Fruit fly (Drosophila melanogaster) whole organism, embryonic: ENCODE results near the gene EMC5.

Experiments
- CG10654 ChIP-seq: fragments of 200-800 bp; sonication (Bioruptor generic); optimal IDR thresholded peaks from 2 replicates; lab custom pipeline; 2016; ENCODE audit warnings: missing biosample characterization, missing genetic modification characterization
- CG13123 ChIP-seq: fragments of 200-800 bp; sonication (Bioruptor generic); optimal IDR thresholded peaks from 2 replicates; lab custom pipeline; 2016; ENCODE audit warnings: missing biosample characterization, missing genetic modification characterization
- CG13894 ChIP-seq: fragments of 200-800 bp; sonication (Bioruptor generic); optimal IDR thresholded peaks from 3 replicates; lab custom pipeline; 2018; ENCODE audit warnings: missing biosample characterization, mild to moderate bottlenecking, missing genetic modification characterization, moderate library complexity
- CG14710 ChIP-seq: fragments of 200-800 bp; sonication (Bioruptor generic); optimal IDR thresholded peaks from 3 replicates; lab custom pipeline; 2019; ENCODE audit warnings: missing biosample characterization, mild to moderate bottlenecking, missing genetic modification characterization, moderate library complexity
- CG1529 ChIP-seq: fragments of 200-800 bp; sonication (Bioruptor generic); optimal IDR thresholded peaks from 3 replicates; lab custom pipeline; 2018; ENCODE audit warnings: missing biosample characterization, missing genetic modification characterization
- CG15479 ChIP-seq: fragments of 200-800 bp; sonication (Bioruptor generic); optimal IDR thresholded peaks from 3 replicates; lab custom pipeline; 2019; ENCODE audit warnings: missing biosample characterization, mild to moderate bottlenecking, missing genetic modification characterization, moderate library complexity
- CG15696 ChIP-seq: fragments of 200-800 bp; sonication (Bioruptor generic); optimal IDR thresholded peaks from 2 replicates; lab custom pipeline; 2019; ENCODE audit warnings: missing biosample characterization, mild to moderate bottlenecking, missing genetic modification characterization, moderate library complexity
- CG16815 ChIP-seq: fragments of 200-800 bp; sonication (Bioruptor generic); optimal IDR thresholded peaks from 3 replicates; lab custom pipeline; 2017; ENCODE audit warnings: missing biosample characterization, mild to moderate bottlenecking, missing genetic modification characterization
- CG17328 ChIP-seq: fragments of 200-800 bp; sonication (Bioruptor generic); IDR thresholded peaks from 2 replicates; pipeline ENCODE4 v1.3.6; 2022; ENCODE audit warnings: missing biosample characterization, missing genetic modification characterization
- CG17359 ChIP-seq: fragments of 200-800 bp; sonication (Bioruptor generic); optimal IDR thresholded peaks from 3 replicates; lab custom pipeline; 2018; ENCODE audit warnings: missing biosample characterization, mild to moderate bottlenecking, missing genetic modification characterization, moderate library complexity
- CG17829 ChIP-seq: fragments of 200-800 bp; optimal IDR thresholded peaks from 2 replicates; lab custom pipeline; 2019; ENCODE audit warnings: missing biosample characterization, mild to moderate bottlenecking, missing genetic modification characterization, moderate library complexity
- CG18764 ChIP-seq: fragments of 200-800 bp; sonication (Bioruptor generic); optimal IDR thresholded peaks from 3 replicates; lab custom pipeline; 2016; ENCODE audit warnings: missing biosample characterization, missing genetic modification characterization
- CG2116 ChIP-seq: fragments of 200-800 bp; sonication (Bioruptor generic); optimal IDR thresholded peaks from 3 replicates; lab custom pipeline; 2018; ENCODE audit warnings: missing biosample characterization, mild to moderate bottlenecking, missing genetic modification characterization
- CG32532 ChIP-seq: fragments of 200-800 bp; sonication (Bioruptor generic); IDR thresholded peaks from 2 replicates; pipeline ENCODE4 v1.3.6; 2022; ENCODE audit warnings: missing biosample characterization, missing genetic modification characterization
- CG6254 ChIP-seq: fragments of 200-800 bp; sonication (Bioruptor generic); optimal IDR thresholded peaks from 3 replicates; lab custom pipeline; 2017; ENCODE audit warnings: mild to moderate bottlenecking, missing biosample characterization, missing genetic modification reagents, missing genetic modification characterization
- CG6854 ChIP-seq: fragments of 200-800 bp; sonication (Bioruptor generic); optimal IDR thresholded peaks from 3 replicates; lab custom pipeline; 2017; ENCODE audit warnings: missing biosample characterization, mild to moderate bottlenecking, missing genetic modification characterization
- CG7786 ChIP-seq: fragments of 200-800 bp; sonication (Bioruptor generic); optimal IDR thresholded peaks from 2 replicates; lab custom pipeline; 2016; ENCODE audit warnings: missing biosample characterization, missing genetic modification characterization
- CG8765 ChIP-seq: fragments of 200-800 bp; sonication (Bioruptor generic); IDR thresholded peaks from 2 replicates; pipeline ENCODE4 v1.3.6; 2022; ENCODE audit warnings: missing biosample characterization, missing genetic modification characterization
- CG9727 ChIP-seq: fragments of 200-800 bp; sonication (Bioruptor generic); optimal IDR thresholded peaks from 3 replicates; lab custom pipeline; 2017; ENCODE audit warnings: missing biosample characterization, mild to moderate bottlenecking, missing genetic modification characterization
- D19B ChIP-seq: fragments of 200-800 bp; sonication (Bioruptor generic); optimal IDR thresholded peaks from 2 replicates; lab custom pipeline; 2017; ENCODE audit warnings: missing biosample characterization, mild to moderate bottlenecking, missing genetic modification characterization
- Deaf1 ChIP-seq: fragments of 200-800 bp; optimal IDR thresholded peaks from 3 replicates; lab custom pipeline; 2019; ENCODE audit warnings: missing biosample characterization, mild to moderate bottlenecking, missing genetic modification characterization, moderate library complexity
- Eip74EF ChIP-seq, 2 experiments: fragments of 200-800 bp in 1 of 2; fragments of >200 bp in 1 of 2; sonication (Bioruptor generic) in 1 of 2; optimal IDR thresholded peaks; 2 replicates each; lab custom pipeline; 2017 to 2019; ENCODE audit warnings: missing biosample characterization in 2 of 2, missing genetic modification characterization in 2 of 2, mild to moderate bottlenecking in 1 of 2, moderate library complexity in 1 of 2
- HLH54F ChIP-seq: fragments of 200-800 bp; sonication (Bioruptor generic); optimal IDR thresholded peaks from 3 replicates; lab custom pipeline; 2016; ENCODE audit warnings: missing biosample characterization, missing genetic modification characterization
- Hmr ChIP-seq: fragments of 200-800 bp; sonication (Bioruptor generic); optimal IDR thresholded peaks from 3 replicates; lab custom pipeline; 2017; ENCODE audit warnings: mild to moderate bottlenecking, missing biosample characterization, missing genetic modification reagents, missing genetic modification characterization
- MTF-1 ChIP-seq: fragments of 200-800 bp; sonication (Bioruptor generic); optimal IDR thresholded peaks from 2 replicates; lab custom pipeline; 2018; ENCODE audit warnings: missing biosample characterization, mild to moderate bottlenecking, missing genetic modification characterization, borderline replicate concordance
- Myb ChIP-seq: fragments of 200-800 bp; sonication (Bioruptor generic); optimal IDR thresholded peaks from 2 replicates; lab custom pipeline; 2016; ENCODE audit warnings: missing biosample characterization, missing genetic modification characterization
- NK7.1 ChIP-seq: fragments of 200-800 bp; sonication (Bioruptor generic); optimal IDR thresholded peaks from 3 replicates; lab custom pipeline; 2016; ENCODE audit warnings: missing biosample characterization, missing genetic modification characterization
- Nf-YA ChIP-seq: fragments of 200-800 bp; sonication (Bioruptor generic); IDR thresholded peaks from 2 replicates; pipeline ENCODE4 v1.3.6; 2022; ENCODE audit warnings: missing biosample characterization, missing genetic modification characterization
- Ptx1 ChIP-seq: fragments of 200-800 bp; sonication (Bioruptor generic); IDR thresholded peaks from 2 replicates; pipeline ENCODE4 v1.3.6; 2022; ENCODE audit warnings: missing biosample characterization, missing genetic modification characterization
- Side ChIP-seq: fragments of 200-800 bp; sonication (Bioruptor generic); optimal IDR thresholded peaks from 2 replicates; lab custom pipeline; 2016; ENCODE audit warnings: missing biosample characterization, missing genetic modification characterization
- Sox100B ChIP-seq: fragments of 200-800 bp; sonication (Bioruptor generic); optimal IDR thresholded peaks from 3 replicates; lab custom pipeline; 2018; ENCODE audit warnings: missing biosample characterization, mild to moderate bottlenecking, missing genetic modification characterization
- Xbp1 ChIP-seq: fragments of 200-800 bp; sonication (Bioruptor generic); optimal IDR thresholded peaks from 3 replicates; lab custom pipeline; 2016; ENCODE audit warnings: missing biosample characterization, mild to moderate bottlenecking, missing genetic modification characterization
- abd-A ChIP-seq: fragments of 200-800 bp; sonication (Bioruptor generic); optimal IDR thresholded peaks from 3 replicates; lab custom pipeline; 2019; ENCODE audit warnings: missing biosample characterization, mild to moderate bottlenecking, missing genetic modification characterization, moderate library complexity
- corto ChIP-seq: fragments of 200-800 bp; sonication (Bioruptor generic); optimal IDR thresholded peaks from 2 replicates; lab custom pipeline; 2016; ENCODE audit warnings: missing biosample characterization, mild to moderate bottlenecking, missing genetic modification characterization, moderate library complexity
- dpn ChIP-seq, 2 experiments: fragments of 200-800 bp; sonication (Bioruptor generic); optimal IDR thresholded peaks; 3 replicates each; lab custom pipeline; 2016; ENCODE audit warnings: missing biosample characterization in 2 of 2, missing genetic modification characterization in 2 of 2
- dysf ChIP-seq: fragments of 200-800 bp; sonication (Bioruptor generic); IDR thresholded peaks from 3 replicates; pipeline ENCODE4 v1.3.6; 2022; ENCODE audit warnings: missing biosample characterization, missing genetic modification characterization
- en ChIP-seq: fragments of 200-800 bp; sonication (Bioruptor generic); optimal IDR thresholded peaks from 2 replicates; lab custom pipeline; 2016; ENCODE audit warnings: missing biosample characterization, missing genetic modification characterization
- esg ChIP-seq: fragments of 200-800 bp; sonication (Bioruptor generic); conservative IDR thresholded peaks from 2 replicates; pipeline ENCODE4 v1.3.6; 2022; ENCODE audit warnings: missing biosample characterization, missing genetic modification characterization
- ewg ChIP-seq: fragments of 200-800 bp; sonication (Bioruptor generic); optimal IDR thresholded peaks from 3 replicates; lab custom pipeline; 2017; ENCODE audit warnings: mild to moderate bottlenecking, missing biosample characterization, missing genetic modification reagents, missing genetic modification characterization
- nom ChIP-seq: fragments of 200-800 bp; sonication (Bioruptor generic); optimal IDR thresholded peaks from 2 replicates; lab custom pipeline; 2017; ENCODE audit warnings: missing biosample characterization, missing genetic modification characterization, mild to moderate bottlenecking, moderate library complexity, missing genetic modification reagents
- onecut ChIP-seq: fragments of 200-800 bp; sonication (Bioruptor generic); IDR thresholded peaks from 2 replicates; pipeline ENCODE4 v1.3.6; 2022; ENCODE audit warnings: missing biosample characterization, missing genetic modification characterization
- peb ChIP-seq: fragments of 200-800 bp; sonication (Bioruptor generic); IDR thresholded peaks from 2 replicates; pipeline ENCODE4 v1.3.6; 2022; ENCODE audit warnings: missing biosample characterization, missing genetic modification characterization
- pros ChIP-seq: fragments of 200-800 bp; sonication (Bioruptor generic); optimal IDR thresholded peaks from 3 replicates; lab custom pipeline; 2019; ENCODE audit warnings: missing biosample characterization, mild to moderate bottlenecking, missing genetic modification characterization, moderate library complexity
- row ChIP-seq: fragments of 200-800 bp; sonication (Bioruptor generic); IDR thresholded peaks from 3 replicates; pipeline ENCODE4 v1.3.6; 2022; ENCODE audit warnings: missing biosample characterization, missing genetic modification characterization
- sim ChIP-seq: fragments of 200-800 bp; sonication (Bioruptor generic); IDR thresholded peaks from 2 replicates; pipeline ENCODE4 v1.3.6; 2022; ENCODE audit warnings: missing biosample characterization, missing genetic modification characterization
- tio ChIP-seq: fragments of 200-800 bp; sonication (Bioruptor generic); optimal IDR thresholded peaks from 2 replicates; lab custom pipeline; 2017; ENCODE audit warnings: missing biosample characterization, missing genetic modification characterization, inconsistent platforms
- toy ChIP-seq: fragments of 200-800 bp; sonication (Bioruptor generic); IDR thresholded peaks from 2 replicates; pipeline ENCODE4 v1.3.6; 2022; ENCODE audit warnings: missing biosample characterization, missing genetic modification characterization
- trh ChIP-seq: fragments of 200-800 bp; sonication (Bioruptor generic); optimal IDR thresholded peaks from 2 replicates; lab custom pipeline; 2016; ENCODE audit warnings: missing biosample characterization, missing genetic modification characterization
- unpg ChIP-seq: fragments of 200-800 bp; sonication (Bioruptor generic); optimal IDR thresholded peaks from 3 replicates; lab custom pipeline; 2018; ENCODE audit warnings: missing biosample characterization, mild to moderate bottlenecking, missing genetic modification characterization, moderate library complexity
- yki ChIP-seq: fragments of >200 bp; optimal IDR thresholded peaks from 3 replicates; lab custom pipeline; 2018

EMC5 gene

dm6 chr2L:18981947-18982579, 5.4 kb upstream of the EMC5 start (continued):
- TF ChIP-seq Eip74EF (GFP tag; optimal IDR thresholded peaks at IDR 0.05; lab: Kevin White, UChicago): peak; percentile 10 to 60
- no peak for TF ChIP-seq trh (GFP tag; lab: Kevin White, UChicago)
- no peak for TF ChIP-seq CG7786 (GFP tag; lab: Kevin White, UChicago)
- no peak for TF ChIP-seq dysf
- TF ChIP-seq CG18764 (GFP tag; lab: Kevin White, UChicago): no peak
- TF ChIP-seq Sox100B (GFP tag; lab: Kevin White, UChicago): peak; percentile 45
- TF ChIP-seq CG6854: no peak
- 0 out of 2 replicates have a peak, but pooled peaks have one; percentile 8 for TF ChIP-seq Ptx1 (GFP tag; lab: Robert Waterston, UW)
- peak; percentile 10 for TF ChIP-seq CG17829 (tag; lab: Kevin White, UChicago)
- TF ChIP-seq CG8765: no peak
- peak; percentile 45 for TF ChIP-seq CG17328
- no peak for TF ChIP-seq CG13123 (GFP tag; lab: Kevin White, UChicago)
- TF ChIP-seq sim: 0 out of 2 replicates have a peak, but pooled peaks have one; percentile 40
- peak; percentile 64 for TF ChIP-seq CG17359 (tag; lab: Kevin White, UChicago)
- no peak for TF ChIP-seq NK7.1 (GFP tag; lab: Kevin White, UChicago)
- no peak for TF ChIP-seq Myb (GFP tag; lab: Kevin White, UChicago)
- TF ChIP-seq D19B (GFP tag; lab: Kevin White, UChicago): no peak
- TF ChIP-seq CG2116 (GFP tag; lab: Kevin White, UChicago): no peak
- peak; percentile 1 for TF ChIP-seq CG15696
- peak; percentile 0 for TF ChIP-seq CG16815 (GFP tag; lab: Kevin White, UChicago)
- peak; percentile 11 for TF ChIP-seq ewg (GFP tag; lab: Kevin White, UChicago)
- no peak for TF ChIP-seq Hmr (GFP tag; lab: Kevin White, UChicago)
- TF ChIP-seq Xbp1 (GFP tag; lab: Kevin White, UChicago): peak; percentile 20
- no peak for TF ChIP-seq HLH54F (GFP tag; lab: Kevin White, UChicago)
- peak; percentile 22 for TF ChIP-seq CG14710 (tag; lab: Kevin White, UChicago)
- TF ChIP-seq MTF-1 (GFP tag; lab: Kevin White, UChicago): no peak
- no peak for TF ChIP-seq Deaf1 (tag; lab: Kevin White, UChicago)
- peak; percentile 31 for TF ChIP-seq unpg (GFP tag; lab: Kevin White, UChicago)
- TF ChIP-seq toy (GFP tag; lab: Robert Waterston, UW): no peak
- no peak for TF ChIP-seq en
- no peak for TF ChIP-seq peb
- no peak for TF ChIP-seq tio (GFP tag; lab: Kevin White, UChicago)
- no peak for TF ChIP-seq Side (GFP tag; lab: Kevin White, UChicago)
- no peak for TF ChIP-seq Nf-YA (GFP tag; lab: Robert Waterston, UW)
- TF ChIP-seq corto (GFP tag; lab: Kevin White, UChicago): no peak
- TF ChIP-seq dpn (GFP tag; optimal IDR thresholded peaks at IDR 0.05; lab: Kevin White, UChicago): peak in 1 of 2 experiments; percentile 0
- TF ChIP-seq CG10654: no peak
- no peak for TF ChIP-seq onecut (GFP tag; lab: Robert Waterston, UW)
- TF ChIP-seq CG15479 (GFP tag; lab: Kevin White, UChicago): no peak
- peak; percentile 32 for TF ChIP-seq CG9727 (GFP tag; lab: Kevin White, UChicago)
- TF ChIP-seq CG32532 (GFP tag; lab: Robert Waterston, UW): no peak
- no peak for TF ChIP-seq yki (lab: Kevin White, UChicago)
- no peak for TF ChIP-seq CG13894 (tag; lab: Kevin White, UChicago)
- peak; percentile 29 for TF ChIP-seq nom (GFP tag; lab: Kevin White, UChicago)
- peak; percentile 29 for TF ChIP-seq CG1529 (GFP tag; lab: Kevin White, UChicago)
- TF ChIP-seq abd-A: no peak
- TF ChIP-seq CG6254 (GFP tag; lab: Kevin White, UChicago): no peak
- TF ChIP-seq esg (GFP tag; lab: Robert Waterston, UW): no peak
- peak; percentile 23 for TF ChIP-seq pros (GFP tag; lab: Kevin White, UChicago)
- TF ChIP-seq row (GFP tag; lab: Robert Waterston, UW): peak; percentile 52
